Fruit fly (Drosophila melanogaster) whole organism, embryonic: Measurements from ENCODE around the gene bwa.

ENCODE experiments used
- Ada2b ChIP-seq: fragments of 200-800 bp; sonication (Bioruptor generic); IDR thresholded peaks from 2 replicates; pipeline ENCODE4 v1.3.6; 2022; ENCODE audit warnings: missing biosample characterization, missing genetic modification characterization
- BEAF-32 ChIP-seq: fragments of 200-800 bp; sonication (Bioruptor generic); optimal IDR thresholded peaks from 3 replicates; lab custom pipeline; 2017; ENCODE audit warnings: missing biosample characterization, missing genetic modification characterization, mild to moderate bottlenecking, moderate library complexity, missing genetic modification reagents
- CG11456 ChIP-seq: fragments of 200-800 bp; sonication (Bioruptor generic); IDR thresholded peaks from 3 replicates; pipeline ENCODE4 v1.3.6; 2022; ENCODE audit warnings: missing biosample characterization, missing genetic modification characterization
- CG12219 ChIP-seq: fragments of 200-800 bp; sonication (Bioruptor generic); optimal IDR thresholded peaks from 3 replicates; lab custom pipeline; 2018; ENCODE audit warnings: missing biosample characterization, mild to moderate bottlenecking, missing genetic modification characterization
- CG13123 ChIP-seq: fragments of 200-800 bp; sonication (Bioruptor generic); optimal IDR thresholded peaks from 2 replicates; lab custom pipeline; 2016; ENCODE audit warnings: missing biosample characterization, missing genetic modification characterization
- CG14014 ChIP-seq: fragments of 200-800 bp; sonication (Bioruptor generic); IDR thresholded peaks from 2 replicates; pipeline ENCODE4 v1.3.6; 2022; ENCODE audit warnings: missing biosample characterization, missing genetic modification characterization
- CG14441 ChIP-seq: fragments of 200-800 bp; sonication (Bioruptor generic); IDR thresholded peaks from 2 replicates; pipeline ENCODE4 v1.3.6; 2022; ENCODE audit warnings: missing biosample characterization, missing genetic modification characterization
- CG15073 ChIP-seq: fragments of 200-800 bp; sonication (Bioruptor generic); optimal IDR thresholded peaks from 2 replicates; lab custom pipeline; 2016; ENCODE audit warnings: missing biosample characterization, missing genetic modification characterization
- CG15601 ChIP-seq: fragments of 200-800 bp; sonication (Bioruptor generic); optimal IDR thresholded peaks from 3 replicates; lab custom pipeline; 2019; ENCODE audit warnings: missing biosample characterization, mild to moderate bottlenecking, missing genetic modification characterization, moderate library complexity
- CG18011 ChIP-seq: fragments of 200-800 bp; sonication (Bioruptor generic); optimal IDR thresholded peaks from 2 replicates; lab custom pipeline; 2017; ENCODE audit warnings: missing biosample characterization, missing genetic modification characterization, mild to moderate bottlenecking, moderate library complexity, missing genotype
- CG1832 ChIP-seq: fragments of 200-800 bp; sonication (Bioruptor generic); optimal IDR thresholded peaks from 2 replicates; lab custom pipeline; 2017; ENCODE audit warnings: missing biosample characterization, mild to moderate bottlenecking, missing genetic modification characterization, inconsistent platforms
- CG18599 ChIP-seq: fragments of 200-800 bp; sonication (Bioruptor generic); optimal IDR thresholded peaks from 3 replicates; lab custom pipeline; 2017; ENCODE audit warnings: missing biosample characterization, missing genetic modification characterization, mild to moderate bottlenecking, moderate library complexity, missing genetic modification reagents
- CG2120 ChIP-seq: fragments of 200-800 bp; sonication (Bioruptor generic); optimal IDR thresholded peaks from 3 replicates; lab custom pipeline; 2016; ENCODE audit warnings: missing biosample characterization, missing genetic modification characterization
- CG2129 ChIP-seq: fragments of 200-800 bp; sonication (Bioruptor generic); IDR thresholded peaks from 2 replicates; pipeline ENCODE4 v1.3.6; 2022; ENCODE audit warnings: missing biosample characterization, missing genetic modification characterization; ENCODE audit not compliant: partially characterized antibody
- CG2678 ChIP-seq: fragments of 200-800 bp; sonication (Bioruptor generic); optimal IDR thresholded peaks from 3 replicates; lab custom pipeline; 2019; ENCODE audit warnings: missing biosample characterization, mild to moderate bottlenecking, missing genetic modification characterization, moderate library complexity
- CG33213 ChIP-seq: fragments of 200-800 bp; sonication (Bioruptor generic); optimal IDR thresholded peaks from 3 replicates; lab custom pipeline; 2016; ENCODE audit warnings: missing biosample characterization, missing genetic modification characterization
- CG6272 ChIP-seq: fragments of 200-800 bp; sonication (Bioruptor generic); IDR thresholded peaks from 2 replicates; pipeline ENCODE4 v1.3.6; 2022; ENCODE audit warnings: missing biosample characterization, missing genetic modification characterization
- CG7372 ChIP-seq: fragments of 200-800 bp; sonication (Bioruptor generic); IDR thresholded peaks from 2 replicates; pipeline ENCODE4 v1.3.6; 2022; ENCODE audit warnings: missing biosample characterization, missing genetic modification characterization
- CG7556 ChIP-seq: fragments of 200-800 bp; sonication (Bioruptor generic); optimal IDR thresholded peaks from 2 replicates; lab custom pipeline; 2017; ENCODE audit warnings: missing biosample characterization, mild to moderate bottlenecking, missing genetic modification characterization
- CG8290 ChIP-seq, 3 experiments: fragments of 200-800 bp; sonication (Bioruptor generic); optimal IDR thresholded peaks; 2 replicates each; lab custom pipeline; 2016 to 2019; ENCODE audit warnings: missing biosample characterization in 3 of 3, missing genetic modification characterization in 3 of 3, mild to moderate bottlenecking in 2 of 3, moderate library complexity in 1 of 3
- Deaf1 ChIP-seq: fragments of 200-800 bp; optimal IDR thresholded peaks from 3 replicates; lab custom pipeline; 2019; ENCODE audit warnings: missing biosample characterization, mild to moderate bottlenecking, missing genetic modification characterization, moderate library complexity
- Doc3 ChIP-seq: fragments of 200-800 bp; sonication (Bioruptor generic); IDR thresholded peaks from 3 replicates; pipeline ENCODE4 v1.3.6; 2022; ENCODE audit warnings: missing biosample characterization, missing genetic modification characterization; ENCODE audit not compliant: partially characterized antibody
- E2f1 ChIP-seq: fragments of 200-800 bp; sonication (Bioruptor generic); IDR thresholded peaks from 2 replicates; pipeline ENCODE4 v1.3.6; 2022; ENCODE audit warnings: missing biosample characterization, missing genetic modification characterization
- Elba2 ChIP-seq: fragments of 200-800 bp; sonication (Bioruptor generic); optimal IDR thresholded peaks from 3 replicates; lab custom pipeline; 2016; ENCODE audit warnings: missing biosample characterization, missing genetic modification characterization
- Ets65A ChIP-seq: fragments of 200-800 bp; sonication (Bioruptor generic); peaks from one replicate; lab custom pipeline; 2016; ENCODE audit warnings: missing biosample characterization, missing genetic modification characterization
- PHDP ChIP-seq: fragments of 200-800 bp; sonication (Bioruptor generic); optimal IDR thresholded peaks from 3 replicates; lab custom pipeline; 2018; ENCODE audit warnings: missing biosample characterization, mild to moderate bottlenecking, missing genetic modification characterization, moderate library complexity
- Sry-δ ChIP-seq: fragments of 200-800 bp; sonication (Bioruptor generic); optimal IDR thresholded peaks from 2 replicates; lab custom pipeline; 2016; ENCODE audit warnings: missing biosample characterization, missing genetic modification characterization
- Ssrp ChIP-seq: fragments of 200-800 bp; sonication (Bioruptor generic); optimal IDR thresholded peaks from 2 replicates; lab custom pipeline; 2018; ENCODE audit warnings: missing biosample characterization, mild to moderate bottlenecking, missing genetic modification characterization, moderate library complexity
- az2 ChIP-seq: fragments of 200-800 bp; sonication (Bioruptor generic); optimal IDR thresholded peaks from 3 replicates; lab custom pipeline; 2016; ENCODE audit warnings: missing biosample characterization, missing genetic modification characterization
- da ChIP-seq: fragments of 200-800 bp; sonication (Bioruptor generic); optimal IDR thresholded peaks from 2 replicates; lab custom pipeline; 2016; ENCODE audit warnings: missing biosample characterization, missing genetic modification characterization
- gcm2 ChIP-seq: fragments of 200-800 bp; sonication (Bioruptor generic); optimal IDR thresholded peaks from 2 replicates; lab custom pipeline; 2016; ENCODE audit warnings: missing biosample characterization, missing genetic modification characterization
- ham ChIP-seq: fragments of 200-800 bp; sonication (Bioruptor generic); IDR thresholded peaks from 2 replicates; pipeline ENCODE4 v1.3.6; 2022; ENCODE audit warnings: missing biosample characterization, missing genetic modification characterization
- ind ChIP-seq: fragments of 200-800 bp; sonication (Bioruptor generic); optimal IDR thresholded peaks from 3 replicates; lab custom pipeline; 2016; ENCODE audit warnings: missing biosample characterization, missing genetic modification characterization
- knrl ChIP-seq: fragments of 200-800 bp; sonication (Bioruptor generic); IDR thresholded peaks from 3 replicates; pipeline ENCODE4 v1.3.6; 2022; ENCODE audit warnings: missing biosample characterization, missing genetic modification characterization; ENCODE audit not compliant: partially characterized antibody
- lov ChIP-seq, 2 experiments: fragments of 200-800 bp in 1 of 2; fragments of >200 bp in 1 of 2; sonication (Bioruptor generic) in 1 of 2; IDR thresholded peaks in 1 of 2; optimal IDR thresholded peaks in 1 of 2; 2 replicates in 1 of 2; 3 replicates in 1 of 2; pipeline versions ENCODE4 v1.3.6 to Lab custom; 2017 to 2022; ENCODE audit warnings: missing biosample characterization in 1 of 2, missing genetic modification characterization in 1 of 2
- nmo ChIP-seq: fragments of 200-800 bp; sonication (Bioruptor generic); optimal IDR thresholded peaks from 2 replicates; lab custom pipeline; 2018; ENCODE audit warnings: missing biosample characterization, mild to moderate bottlenecking, missing genetic modification characterization, moderate library complexity
- org-1 ChIP-seq: fragments of 200-800 bp; sonication (Bioruptor generic); optimal IDR thresholded peaks from 2 replicates; lab custom pipeline; 2017; ENCODE audit warnings: missing biosample characterization, missing genetic modification characterization
- pfk ChIP-seq: fragments of 200-800 bp; sonication (Bioruptor generic); optimal IDR thresholded peaks from 2 replicates; lab custom pipeline; 2018; ENCODE audit warnings: missing biosample characterization, mild to moderate bottlenecking, missing genetic modification characterization, moderate library complexity
- pnt ChIP-seq: fragments of 200-800 bp; sonication (Bioruptor generic); optimal IDR thresholded peaks from 3 replicates; lab custom pipeline; 2016; ENCODE audit warnings: missing biosample characterization, missing genetic modification characterization
- rib ChIP-seq: fragments of 200-800 bp; sonication (Bioruptor generic); IDR thresholded peaks from 2 replicates; pipeline ENCODE4 v1.3.6; 2022; ENCODE audit warnings: missing biosample characterization, missing genetic modification characterization
- row ChIP-seq: fragments of 200-800 bp; sonication (Bioruptor generic); IDR thresholded peaks from 3 replicates; pipeline ENCODE4 v1.3.6; 2022; ENCODE audit warnings: missing biosample characterization, missing genetic modification characterization
- run ChIP-seq: fragments of 200-800 bp; sonication (Bioruptor generic); optimal IDR thresholded peaks from 3 replicates; lab custom pipeline; 2018; ENCODE audit warnings: missing biosample characterization, mild to moderate bottlenecking, missing genetic modification characterization
- scrt ChIP-seq: fragments of 200-800 bp; sonication (Bioruptor generic); optimal IDR thresholded peaks from 2 replicates; lab custom pipeline; 2018; ENCODE audit warnings: missing biosample characterization, mild to moderate bottlenecking, missing genetic modification characterization, moderate library complexity
- sens ChIP-seq: fragments of 200-800 bp; sonication (Bioruptor generic); peaks from one replicate; lab custom pipeline; 2016; ENCODE audit warnings: missing biosample characterization, missing genetic modification characterization
- sisA ChIP-seq: fragments of 200-800 bp; sonication (Bioruptor generic); IDR thresholded peaks from 2 replicates; pipeline ENCODE4 v1.3.6; 2022; ENCODE audit warnings: missing biosample characterization, missing genetic modification characterization
- tio ChIP-seq: fragments of 200-800 bp; sonication (Bioruptor generic); optimal IDR thresholded peaks from 2 replicates; lab custom pipeline; 2017; ENCODE audit warnings: missing biosample characterization, missing genetic modification characterization, inconsistent platforms
- trem ChIP-seq: fragments of 200-800 bp; optimal IDR thresholded peaks from 3 replicates; lab custom pipeline; 2019; ENCODE audit warnings: missing biosample characterization, mild to moderate bottlenecking, missing genetic modification characterization, moderate library complexity
- vfl ChIP-seq: fragments of 200-800 bp; sonication (Bioruptor generic); optimal IDR thresholded peaks from 2 replicates; lab custom pipeline; 2016; ENCODE audit warnings: missing biosample characterization, missing genetic modification characterization
- yki ChIP-seq: fragments of >200 bp; optimal IDR thresholded peaks from 3 replicates; lab custom pipeline; 2018
- zen ChIP-seq: fragments of 200-800 bp; sonication (Bioruptor generic); optimal IDR thresholded peaks from 3 replicates; lab custom pipeline; 2018; ENCODE audit warnings: missing biosample characterization, mild to moderate bottlenecking, missing genetic modification characterization, moderate library complexity
- zen2 ChIP-seq: fragments of 200-800 bp; sonication (Bioruptor generic); IDR thresholded peaks from 3 replicates; pipeline ENCODE4 v1.3.6; 2022; ENCODE audit warnings: missing biosample characterization, missing genetic modification characterization; ENCODE audit not compliant: partially characterized antibody

The bwa gene

DNA sequence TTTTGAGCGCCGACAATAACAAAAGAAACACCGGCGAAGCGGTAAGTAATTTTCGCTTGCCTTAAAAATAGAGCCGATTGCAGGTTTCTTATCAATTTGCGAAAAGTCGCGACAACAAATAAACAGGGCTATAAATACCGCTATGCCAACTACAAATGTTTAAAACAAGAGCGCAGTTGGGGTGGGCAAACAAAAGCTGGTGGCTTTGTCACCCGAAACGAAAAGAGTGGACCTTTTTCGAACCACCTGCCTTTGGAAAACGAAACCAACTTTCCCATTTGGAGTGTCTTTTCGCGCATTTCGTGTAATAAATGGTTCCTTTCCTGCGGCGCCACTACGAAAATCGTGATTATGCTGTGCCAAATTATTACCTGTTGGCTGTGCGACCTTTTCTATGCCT is 32.0 kb downstream of the bwa start (continued):
- TF ChIP-seq zen (tag; lab: Kevin White, UChicago) (peak; percentile 34), Doc3 (GFP tag; lab: Robert Waterston, UW) (no peak), CG33213 (GFP tag; lab: Kevin White, UChicago) (no peak), CG2678 (no peak), CG2129 (GFP tag; lab: Robert Waterston, UW) (no peak), CG14441 (no peak), CG6272 (GFP tag; lab: Robert Waterston, UW) (0 out of 2 replicates have a peak, but pooled peaks have one; percentile 7), CG8290 (GFP tag; optimal IDR thresholded peaks at IDR 0.05; lab: Kevin White, UChicago) (peak; percentile 27), CG8290 (tag; optimal IDR thresholded peaks at IDR 0.05; lab: Kevin White, UChicago) (peak in 1 of 2 experiments; percentile 53), CG7372 (no peak), knrl (GFP tag; lab: Robert Waterston, UW) (no peak), ham (GFP tag; lab: Robert Waterston, UW) (no peak), CG14014 (GFP tag; lab: Robert Waterston, UW) (no peak), Ssrp (no peak), sens (GFP tag; lab: Kevin White, UChicago) (no peak), nmo (GFP tag; lab: Kevin White, UChicago) (no peak), CG13123 (GFP tag; lab: Kevin White, UChicago) (no peak), Sry-δ (GFP tag; lab: Kevin White, UChicago) (no peak), pfk (no peak), CG11456 (GFP tag; lab: Robert Waterston, UW) (0 out of 3 replicates have a peak, but pooled peaks have one; percentile 30), row (GFP tag; lab: Robert Waterston, UW) (peak; percentile 47), CG18011 (GFP tag; lab: Kevin White, UChicago) (peak; percentile 96), CG1832 (GFP tag; lab: Kevin White, UChicago) (no peak), vfl (no peak), Elba2 (GFP tag; lab: Kevin White, UChicago) (no peak), Ets65A (GFP tag; lab: Kevin White, UChicago) (peak; percentile 20), da (GFP tag; lab: Kevin White, UChicago) (no peak), CG12219 (GFP tag; lab: Kevin White, UChicago) (no peak), gcm2 (GFP tag; lab: Kevin White, UChicago) (no peak), org-1 (GFP tag; lab: Kevin White, UChicago) (no peak), lov (optimal IDR thresholded peaks at IDR 0.05; lab: Kevin White, UChicago) (no peak), lov (GFP tag; IDR thresholded peaks at IDR 0.05; lab: Robert Waterston, UW) (no peak), rib (GFP tag; lab: Robert Waterston, UW) (no peak), pnt (no peak), PHDP (no peak), run (tag; lab: Kevin White, UChicago) (no peak), CG15601 (tag; lab: Kevin White, UChicago) (no peak), az2 (no peak), E2f1 (GFP tag; lab: Robert Waterston, UW) (no peak), CG7556 (GFP tag; lab: Kevin White, UChicago) (no peak), yki (lab: Kevin White, UChicago) (no peak), CG18599 (no peak), CG2120 (GFP tag; lab: Kevin White, UChicago) (peak; percentile 3), Ada2b (GFP tag; lab: Robert Waterston, UW) (0 out of 2 replicates have a peak, but pooled peaks have one; percentile 20), tio (GFP tag; lab: Kevin White, UChicago) (no peak), sisA (GFP tag; lab: Robert Waterston, UW) (no peak), scrt (GFP tag; lab: Kevin White, UChicago) (no peak), trem (tag; lab: Kevin White, UChicago) (peak; percentile 23), CG15073 (GFP tag; lab: Kevin White, UChicago) (no peak), zen2 (GFP tag; lab: Robert Waterston, UW) (no peak), BEAF-32 (GFP tag; lab: Kevin White, UChicago) (no peak), Deaf1 (no peak), ind (GFP tag; lab: Kevin White, UChicago) (no peak)
